Worm (Caenorhabditis elegans): ENCODE data around the gene F44F4.10.

Gene F44F4.10

DNA sequence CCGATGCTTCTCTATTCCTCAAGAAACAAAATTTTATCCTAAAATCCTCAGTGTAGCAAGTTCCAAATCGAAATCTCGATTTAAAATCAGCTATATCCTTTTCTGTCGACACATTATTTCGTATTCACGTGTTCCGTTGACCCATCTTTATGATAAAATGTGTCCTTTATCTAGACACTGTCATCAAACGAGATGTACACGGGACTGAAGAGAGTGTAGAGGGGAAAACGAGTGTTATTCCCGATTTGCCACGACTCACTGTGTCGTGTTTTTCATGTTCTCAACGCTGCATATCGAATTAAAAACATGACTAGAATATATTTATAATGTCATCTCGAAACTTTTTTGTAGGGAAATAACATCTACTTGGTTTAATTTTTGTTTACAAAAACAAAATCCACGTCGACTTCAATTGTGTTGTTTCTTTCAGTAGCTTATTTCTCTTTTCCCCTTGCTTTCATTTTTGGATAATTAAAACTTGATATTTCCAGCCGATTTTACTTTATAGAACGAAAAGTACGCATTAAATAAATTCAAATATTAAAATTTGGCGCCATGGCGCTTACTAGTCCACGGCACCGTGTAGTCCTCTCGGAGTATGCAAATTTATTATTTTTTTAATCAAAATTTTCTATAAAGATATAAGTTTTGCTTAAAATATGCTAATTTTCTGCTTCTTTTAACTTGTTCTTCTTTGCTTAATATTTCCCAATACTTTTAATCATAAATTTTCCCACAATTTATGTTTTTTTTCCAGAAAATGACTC lies 8.9 kb upstream of the F44F4.10 start, which contains the start of gene metr-1:
Gene metr-1, plus strand, starts transcription at position 758 of the 767 bp plus-strand sequence.
- no peak for TF ChIP-seq tbx-2 (tag; optimal IDR thresholded peaks at IDR 0.05)
- TF ChIP-seq elt-2 (tag; optimal IDR thresholded peaks at IDR 0.05) = peak; percentile 68
- no peak for TF ChIP-seq pha-4 (tag; optimal IDR thresholded peaks at IDR 0.05)
- no peak for TF ChIP-seq pqm-1 (tag; optimal IDR thresholded peaks at IDR 0.05)
- no peak for TF ChIP-seq jun-1 (tag; optimal IDR thresholded peaks at IDR 0.05)
- no peak for TF ChIP-seq R02D3.7 (tag; optimal IDR thresholded peaks at IDR 0.05)
- no peak for TF ChIP-seq sea-2 (GFP tag; optimal IDR thresholded peaks at IDR 0.05)
- TF ChIP-seq ceh-9 (tag; optimal IDR thresholded peaks at IDR 0.05) = no peak
- TF ChIP-seq elt-3 (tag; optimal IDR thresholded peaks at IDR 0.05) = peak in 1 of 3 experiments; percentile 20
- no peak for TF ChIP-seq nhr-237 (tag; optimal IDR thresholded peaks at IDR 0.05)
- no peak for TF ChIP-seq nhr-77 (tag; optimal IDR thresholded peaks at IDR 0.05)
- TF ChIP-seq nhr-23 (tag; optimal IDR thresholded peaks at IDR 0.05) = peak; percentile 52
- TF ChIP-seq ztf-11 (tag; optimal IDR thresholded peaks at IDR 0.05) = no peak
- TF ChIP-seq fos-1 (tag; optimal IDR thresholded peaks at IDR 0.05) = no peak
- TF ChIP-seq ceh-16 (tag; optimal IDR thresholded peaks at IDR 0.05) = no peak
- TF ChIP-seq unc-62 (GFP tag; optimal IDR thresholded peaks at IDR 0.05) = no peak
- no peak for TF ChIP-seq nhr-11 (tag; optimal IDR thresholded peaks at IDR 0.05)
- TF ChIP-seq skn-1 (tag; optimal IDR thresholded peaks at IDR 0.05) = no peak
- TF ChIP-seq ama-1 (optimal IDR thresholded peaks at IDR 0.05) = no peak
- no peak for TF ChIP-seq snpc-4 (tag; optimal IDR thresholded peaks at IDR 0.05)
- TF ChIP-seq nhr-43 (tag; optimal IDR thresholded peaks at IDR 0.05; ENCODE audit: poor library complexity, severe bottlenecking) = peak; percentile 46
- TF ChIP-seq nhr-76 (tag; optimal IDR thresholded peaks at IDR 0.05) = no peak
- no peak for TF ChIP-seq egl-27 (tag; optimal IDR thresholded peaks at IDR 0.05)
- no peak for TF ChIP-seq mdl-1 (tag; optimal IDR thresholded peaks at IDR 0.05)
- TF ChIP-seq ztf-4 (tag; optimal IDR thresholded peaks at IDR 0.05) = no peak
- peak; percentile 20 for TF ChIP-seq lin-15B (tag; optimal IDR thresholded peaks at IDR 0.05)
- TF ChIP-seq daf-12 (tag; optimal IDR thresholded peaks at IDR 0.05) = no peak
- TF ChIP-seq elt-1 (tag; optimal IDR thresholded peaks at IDR 0.05) = no peak
- TF ChIP-seq nhr-67 (tag; optimal IDR thresholded peaks at IDR 0.05) = no peak
- TF ChIP-seq fkh-2 (tag; optimal IDR thresholded peaks at IDR 0.05) = no peak
- TF ChIP-seq fkh-10 (GFP tag; optimal IDR thresholded peaks at IDR 0.05) = no peak
- TF ChIP-seq nhr-12 (tag; optimal IDR thresholded peaks at IDR 0.05) = no peak
- TF ChIP-seq lin-39 (tag; optimal IDR thresholded peaks at IDR 0.05) = no peak
- TF ChIP-seq aly-2 (tag; optimal IDR thresholded peaks at IDR 0.05) = no peak
- no peak for TF ChIP-seq lsy-12 (tag; optimal IDR thresholded peaks at IDR 0.05)
- no peak for TF ChIP-seq mml-1 (tag; optimal IDR thresholded peaks at IDR 0.05)
- TF ChIP-seq nfya-1 (tag; optimal IDR thresholded peaks at IDR 0.05; ENCODE audit: insufficient read depth) = peak; percentile 7
- no peak for TF ChIP-seq unc-39 (tag; optimal IDR thresholded peaks at IDR 0.05)
- no peak for TF ChIP-seq hmg-11 (tag; optimal IDR thresholded peaks at IDR 0.05)
- TF ChIP-seq ceh-82 (tag; optimal IDR thresholded peaks at IDR 0.05) = no peak
- TF ChIP-seq ZK546.5 (tag; optimal IDR thresholded peaks at IDR 0.05) = no peak
- no peak for TF ChIP-seq eor-1 (tag; optimal IDR thresholded peaks at IDR 0.05)
- no peak for TF ChIP-seq nhr-28 (tag; optimal IDR thresholded peaks at IDR 0.05)
- TF ChIP-seq nhr-25 (tag; optimal IDR thresholded peaks at IDR 0.05) = peak; percentile 46
- TF ChIP-seq ceh-28 (tag; optimal IDR thresholded peaks at IDR 0.05) = no peak
- TF ChIP-seq zag-1 (tag; optimal IDR thresholded peaks at IDR 0.05) = no peak
- TF ChIP-seq egl-5 (tag; optimal IDR thresholded peaks at IDR 0.05) = no peak
